Fruit fly (Drosophila melanogaster) whole organism, embryonic: ENCODE measurements around the gene CG10031.

Experiments used
- Awh ChIP-seq: fragments of 200-800 bp; sonication (Bioruptor generic); IDR thresholded peaks from 2 replicates; pipeline ENCODE4, ENCODE4 v1.3.6; 2022; ENCODE audit warnings: missing biosample characterization, missing genetic modification characterization
- CG1024 ChIP-seq: fragments of 200-800 bp; sonication (Bioruptor generic); IDR thresholded peaks from 2 replicates; pipeline ENCODE4 v1.3.6; 2022; ENCODE audit warnings: missing biosample characterization, missing genetic modification characterization
- CG10267 ChIP-seq: fragments of 200-800 bp; sonication (Bioruptor generic); optimal IDR thresholded peaks from 2 replicates; lab custom pipeline; 2018; ENCODE audit warnings: missing biosample characterization, mild to moderate bottlenecking, missing genetic modification characterization, moderate library complexity
- CG10565 ChIP-seq: fragments of 200-800 bp; sonication (Bioruptor generic); optimal IDR thresholded peaks from 3 replicates; lab custom pipeline; 2016; ENCODE audit warnings: missing biosample characterization, mild to moderate bottlenecking, missing genetic modification characterization
- CG10959 ChIP-seq: fragments of 200-800 bp; sonication (Bioruptor generic); IDR thresholded peaks from 2 replicates; pipeline ENCODE4 v1.3.6; 2022; ENCODE audit warnings: missing biosample characterization, missing genetic modification characterization
- CG12219 ChIP-seq: fragments of 200-800 bp; sonication (Bioruptor generic); optimal IDR thresholded peaks from 3 replicates; lab custom pipeline; 2018; ENCODE audit warnings: missing biosample characterization, mild to moderate bottlenecking, missing genetic modification characterization
- CG12391 ChIP-seq: fragments of 200-800 bp; sonication (Bioruptor generic); optimal IDR thresholded peaks from 3 replicates; lab custom pipeline; 2018; ENCODE audit warnings: missing biosample characterization, mild to moderate bottlenecking, missing genetic modification characterization, moderate library complexity
- CG14441 ChIP-seq: fragments of 200-800 bp; sonication (Bioruptor generic); IDR thresholded peaks from 2 replicates; pipeline ENCODE4 v1.3.6; 2022; ENCODE audit warnings: missing biosample characterization, missing genetic modification characterization
- CG15479 ChIP-seq: fragments of 200-800 bp; sonication (Bioruptor generic); optimal IDR thresholded peaks from 3 replicates; lab custom pipeline; 2019; ENCODE audit warnings: missing biosample characterization, mild to moderate bottlenecking, missing genetic modification characterization, moderate library complexity
- CG15696 ChIP-seq: fragments of 200-800 bp; sonication (Bioruptor generic); optimal IDR thresholded peaks from 2 replicates; lab custom pipeline; 2019; ENCODE audit warnings: missing biosample characterization, mild to moderate bottlenecking, missing genetic modification characterization, moderate library complexity
- CG16815 ChIP-seq: fragments of 200-800 bp; sonication (Bioruptor generic); optimal IDR thresholded peaks from 3 replicates; lab custom pipeline; 2017; ENCODE audit warnings: missing biosample characterization, mild to moderate bottlenecking, missing genetic modification characterization
- CG16863 ChIP-seq: fragments of 200-800 bp; sonication (Bioruptor generic); optimal IDR thresholded peaks from 3 replicates; lab custom pipeline; 2016; ENCODE audit warnings: missing biosample characterization, missing genetic modification characterization
- CG30403 ChIP-seq: fragments of 200-800 bp; sonication (Bioruptor generic); optimal IDR thresholded peaks from 3 replicates; lab custom pipeline; 2016; ENCODE audit warnings: missing biosample characterization, missing genetic modification characterization
- CG30431 ChIP-seq: fragments of 200-800 bp; sonication (Bioruptor generic); optimal IDR thresholded peaks from 2 replicates; lab custom pipeline; 2017; ENCODE audit warnings: missing biosample characterization, missing genetic modification characterization
- CG31388 ChIP-seq: fragments of 200-800 bp; sonication (Bioruptor generic); optimal IDR thresholded peaks from 2 replicates; lab custom pipeline; 2016; ENCODE audit warnings: missing biosample characterization, missing genetic modification characterization
- CG31441 ChIP-seq: fragments of 200-800 bp; sonication (Bioruptor generic); IDR thresholded peaks from 2 replicates; pipeline ENCODE4 v1.3.6; 2022; ENCODE audit warnings: missing biosample characterization, missing genetic modification characterization
- CG33557 ChIP-seq: fragments of 200-800 bp; sonication (Bioruptor generic); optimal IDR thresholded peaks from 2 replicates; lab custom pipeline; 2019; ENCODE audit warnings: missing biosample characterization, mild to moderate bottlenecking, missing genetic modification characterization, moderate library complexity
- CG4404 ChIP-seq: fragments of 200-800 bp; sonication (Bioruptor generic); IDR thresholded peaks from 2 replicates; pipeline ENCODE4 v1.3.6; 2022; ENCODE audit warnings: missing biosample characterization, missing genetic modification characterization
- CG5245 ChIP-seq: fragments of 200-800 bp; sonication (Bioruptor generic); optimal IDR thresholded peaks from 3 replicates; lab custom pipeline; 2016; ENCODE audit warnings: missing biosample characterization, missing genetic modification characterization
- CG6254 ChIP-seq: fragments of 200-800 bp; sonication (Bioruptor generic); optimal IDR thresholded peaks from 3 replicates; lab custom pipeline; 2017; ENCODE audit warnings: mild to moderate bottlenecking, missing biosample characterization, missing genetic modification reagents, missing genetic modification characterization
- CG6791 ChIP-seq: fragments of 200-800 bp; sonication (Bioruptor generic); IDR thresholded peaks from 3 replicates; pipeline ENCODE4 v1.3.6; 2022; ENCODE audit warnings: missing biosample characterization, missing genetic modification characterization; ENCODE audit not compliant: partially characterized antibody
- CG8478 ChIP-seq: fragments of >200 bp; optimal IDR thresholded peaks from 2 replicates; lab custom pipeline; 2018
- CG8765 ChIP-seq: fragments of 200-800 bp; sonication (Bioruptor generic); IDR thresholded peaks from 2 replicates; pipeline ENCODE4 v1.3.6; 2022; ENCODE audit warnings: missing biosample characterization, missing genetic modification characterization
- CG8924 ChIP-seq: fragments of 200-800 bp; optimal IDR thresholded peaks from 3 replicates; lab custom pipeline; 2019; ENCODE audit warnings: missing biosample characterization, mild to moderate bottlenecking, missing genetic modification characterization, moderate library complexity
- E2f1 ChIP-seq: fragments of 200-800 bp; sonication (Bioruptor generic); IDR thresholded peaks from 2 replicates; pipeline ENCODE4 v1.3.6; 2022; ENCODE audit warnings: missing biosample characterization, missing genetic modification characterization
- Hr3 ChIP-seq: fragments of 200-800 bp; sonication (Bioruptor generic); optimal IDR thresholded peaks from 3 replicates; lab custom pipeline; 2016; ENCODE audit warnings: missing biosample characterization, missing genetic modification characterization
- Mrtf ChIP-seq: fragments of 200-800 bp; sonication (Bioruptor generic); IDR thresholded peaks from 3 replicates; pipeline ENCODE4 v1.3.6; 2022; ENCODE audit warnings: missing biosample characterization, missing genetic modification characterization
- Pdp1 ChIP-seq, 2 experiments: fragments of 200-800 bp; sonication (Bioruptor generic); optimal IDR thresholded peaks; 3 replicates each; lab custom pipeline; 2016; ENCODE audit warnings: missing biosample characterization in 2 of 2, missing genetic modification characterization in 2 of 2, mild to moderate bottlenecking in 1 of 2, moderate library complexity in 1 of 2
- Spps ChIP-seq: fragments of 200-800 bp; sonication (Bioruptor generic); optimal IDR thresholded peaks from 2 replicates; lab custom pipeline; 2018; ENCODE audit warnings: missing biosample characterization, mild to moderate bottlenecking, missing genetic modification characterization
- bsh ChIP-seq, 2 experiments: fragments of 200-800 bp; sonication (Bioruptor generic); optimal IDR thresholded peaks; 2 replicates each; lab custom pipeline; 2017 to 2018; ENCODE audit warnings: mild to moderate bottlenecking in 2 of 2, missing biosample characterization in 2 of 2, missing genetic modification characterization in 2 of 2, moderate library complexity in 1 of 2
- chn ChIP-seq: fragments of 200-800 bp; sonication (Bioruptor generic); optimal IDR thresholded peaks from 2 replicates; lab custom pipeline; 2016; ENCODE audit warnings: missing biosample characterization, missing genetic modification characterization
- croc ChIP-seq: fragments of 200-800 bp; sonication (Bioruptor generic); conservative IDR thresholded peaks from 3 replicates; pipeline ENCODE4 v1.3.6; 2022; ENCODE audit warnings: missing biosample characterization, missing genetic modification characterization
- crol ChIP-seq: fragments of 200-800 bp; sonication (Bioruptor generic); IDR thresholded peaks from 2 replicates; pipeline ENCODE4 v1.3.6; 2022; ENCODE audit warnings: missing biosample characterization, missing genetic modification characterization
- dmrt99B ChIP-seq: fragments of 200-800 bp; sonication (Bioruptor generic); optimal IDR thresholded peaks from 2 replicates; lab custom pipeline; 2018; ENCODE audit warnings: missing biosample characterization, mild to moderate bottlenecking, missing genetic modification characterization, moderate library complexity
- esg ChIP-seq: fragments of 200-800 bp; sonication (Bioruptor generic); conservative IDR thresholded peaks from 2 replicates; pipeline ENCODE4 v1.3.6; 2022; ENCODE audit warnings: missing biosample characterization, missing genetic modification characterization
- fd96Cb ChIP-seq: fragments of 200-800 bp; sonication (Bioruptor generic); optimal IDR thresholded peaks from 2 replicates; lab custom pipeline; 2018; ENCODE audit warnings: missing biosample characterization, mild to moderate bottlenecking, missing genetic modification characterization, moderate library complexity
- gsb-n ChIP-seq: fragments of 200-800 bp; sonication (Bioruptor generic); optimal IDR thresholded peaks from 3 replicates; lab custom pipeline; 2018; ENCODE audit warnings: missing biosample characterization, mild to moderate bottlenecking, missing genetic modification characterization
- gt ChIP-seq: fragments of 200-800 bp; sonication (Bioruptor generic); IDR thresholded peaks from 2 replicates; pipeline ENCODE4 v1.3.6; 2022; ENCODE audit warnings: missing biosample characterization, missing genetic modification characterization
- nmo ChIP-seq: fragments of 200-800 bp; sonication (Bioruptor generic); optimal IDR thresholded peaks from 2 replicates; lab custom pipeline; 2018; ENCODE audit warnings: missing biosample characterization, mild to moderate bottlenecking, missing genetic modification characterization, moderate library complexity
- p53 ChIP-seq: fragments of 200-800 bp; sonication (Bioruptor generic); optimal IDR thresholded peaks from 2 replicates; lab custom pipeline; 2016; ENCODE audit warnings: missing biosample characterization, missing genetic modification characterization
- phol ChIP-seq: fragments of 200-800 bp; sonication (Bioruptor generic); optimal IDR thresholded peaks from 3 replicates; lab custom pipeline; 2018; ENCODE audit warnings: missing biosample characterization, mild to moderate bottlenecking, missing genetic modification characterization, moderate library complexity
- pros ChIP-seq: fragments of 200-800 bp; sonication (Bioruptor generic); optimal IDR thresholded peaks from 3 replicates; lab custom pipeline; 2019; ENCODE audit warnings: missing biosample characterization, mild to moderate bottlenecking, missing genetic modification characterization, moderate library complexity
- sd ChIP-seq: fragments of 200-800 bp; sonication (Bioruptor generic); optimal IDR thresholded peaks from 3 replicates; lab custom pipeline; 2018; ENCODE audit warnings: missing biosample characterization, mild to moderate bottlenecking, missing genetic modification characterization, moderate library complexity
- sisA ChIP-seq: fragments of 200-800 bp; sonication (Bioruptor generic); IDR thresholded peaks from 2 replicates; pipeline ENCODE4 v1.3.6; 2022; ENCODE audit warnings: missing biosample characterization, missing genetic modification characterization
- tap ChIP-seq: fragments of 200-800 bp; optimal IDR thresholded peaks from 3 replicates; lab custom pipeline; 2019; ENCODE audit warnings: missing biosample characterization, mild to moderate bottlenecking, missing genetic modification characterization, moderate library complexity
- tin ChIP-seq: fragments of 200-800 bp; sonication (Bioruptor generic); optimal IDR thresholded peaks from 3 replicates; lab custom pipeline; 2016; ENCODE audit warnings: missing biosample characterization, missing genetic modification characterization
- usp ChIP-seq: fragments of >200 bp; optimal IDR thresholded peaks from 2 replicates; lab custom pipeline; 2017; ENCODE audit warnings: missing biosample characterization, missing genetic modification characterization
- vnd ChIP-seq: fragments of 200-800 bp; sonication (Bioruptor generic); IDR thresholded peaks from 3 replicates; pipeline ENCODE4 v1.3.6; 2022; ENCODE audit warnings: missing biosample characterization, missing genetic modification characterization; ENCODE audit not compliant: partially characterized antibody
- z ChIP-seq: fragments of 200-800 bp; sonication (Bioruptor generic); IDR thresholded peaks from 3 replicates; pipeline ENCODE4 v1.3.6; 2022; ENCODE audit warnings: missing biosample characterization, missing genetic modification characterization

Gene CG10031

dm6 chr2L:3681338-3681737 is 17.6 kb downstream of the CG10031 start:
- TF ChIP-seq pros (GFP tag; lab: Kevin White, UChicago) (peak; percentile 57), gt (GFP tag; lab: Robert Waterston, UW) (no peak), CG6791 (GFP tag; lab: Robert Waterston, UW) (no peak), CG15479 (GFP tag; lab: Kevin White, UChicago) (no peak), CG10565 (GFP tag; lab: Kevin White, UChicago) (no peak), Mrtf (0 out of 3 replicates have a peak, but pooled peaks have one; percentile 11), usp (no peak), Hr3 (GFP tag; lab: Kevin White, UChicago) (no peak), crol (peak; percentile 31; the same call in 1 of the 2 replicates), nmo (GFP tag; lab: Kevin White, UChicago) (no peak), CG12391 (tag; lab: Kevin White, UChicago) (no peak), CG33557 (GFP tag; lab: Kevin White, UChicago) (no peak), sd (tag; lab: Kevin White, UChicago) (no peak), tap (tag; lab: Kevin White, UChicago) (peak; percentile 50)

- TF ChIP-seq CG10267 (tag; lab: Kevin White, UChicago), result peak; percentile 26
- TF ChIP-seq CG16815 (GFP tag; lab: Kevin White, UChicago), result peak; percentile 8
- peak; percentile 12 for TF ChIP-seq CG16863
- peak; percentile 32 for TF ChIP-seq CG6254 (GFP tag; lab: Kevin White, UChicago)
- peak; percentile 63 for TF ChIP-seq sisA
- peak in 1 of 2 experiments; percentile 66 for TF ChIP-seq bsh (GFP tag; optimal IDR thresholded peaks at IDR 0.05; lab: Kevin White, UChicago)
- TF ChIP-seq E2f1 (GFP tag; lab: Robert Waterston, UW), result peak; percentile 46; the same call in 1 of the 2 replicates
- peak; percentile 5 for TF ChIP-seq CG8924 (tag; lab: Kevin White, UChicago)
- peak; percentile 55 for TF ChIP-seq CG10959 (GFP tag; lab: Robert Waterston, UW)
- 0 out of 2 replicates have a peak, but pooled peaks have one; percentile 20 for TF ChIP-seq CG14441
- no peak for TF ChIP-seq z (GFP tag; lab: Robert Waterston, UW)
- peak; percentile 3 for TF ChIP-seq Spps (tag; lab: Kevin White, UChicago)
- TF ChIP-seq gt (GFP tag; lab: Robert Waterston, UW), result no peak
- TF ChIP-seq CG30431 (GFP tag; lab: Kevin White, UChicago), result peak; percentile 24
- no peak for TF ChIP-seq p53
- peak; percentile 41; the same call in 1 of the 2 replicates for TF ChIP-seq CG4404 (GFP tag; lab: Robert Waterston, UW)
- TF ChIP-seq CG31441, result peak; percentile 48; the same call in 1 of the 2 replicates
- no peak for TF ChIP-seq CG31388
- peak; percentile 55 for TF ChIP-seq fd96Cb (tag; lab: Kevin White, UChicago)
- TF ChIP-seq tin (GFP tag; lab: Kevin White, UChicago), result peak; percentile 31
- TF ChIP-seq CG5245 (GFP tag; lab: Kevin White, UChicago), result peak; percentile 30
- TF ChIP-seq vnd, result no peak
- TF ChIP-seq Awh, result 0 out of 2 replicates have a peak, but pooled peaks have one; percentile 28
- TF ChIP-seq Pdp1 (GFP tag; optimal IDR thresholded peaks at IDR 0.05; lab: Kevin White, UChicago), result peak; percentile 5
- TF ChIP-seq chn (GFP tag; lab: Kevin White, UChicago), result peak; percentile 12
- TF ChIP-seq CG15696 (tag; lab: Kevin White, UChicago), result peak; percentile 41
- no peak for TF ChIP-seq CG8478 (lab: Kevin White, UChicago)
- TF ChIP-seq esg (GFP tag; lab: Robert Waterston, UW), result peak; percentile 14; the same call in 1 of the 2 replicates
- peak; percentile 58 for TF ChIP-seq phol (tag; lab: Kevin White, UChicago)
- TF ChIP-seq gsb-n, result peak; percentile 35
- TF ChIP-seq CG12219, result peak; percentile 26
- peak; percentile 57 for TF ChIP-seq dmrt99B (tag; lab: Kevin White, UChicago)
- peak; percentile 29; the same call in 1 of the 2 replicates for TF ChIP-seq CG1024
- TF ChIP-seq CG8765 (GFP tag; lab: Robert Waterston, UW), result peak; percentile 55; the same call in 1 of the 2 replicates
- TF ChIP-seq croc (GFP tag; lab: Robert Waterston, UW), result peak; percentile 59
- peak; percentile 10 for TF ChIP-seq CG30403
Measured at dm6 chr2L:3675770-3676169, 23.1 kb downstream of the CG10031 start.
